Fruit fly (Drosophila melanogaster) whole organism, pupa: Measurements from ENCODE around the gene SAK.

Source experiments
- CG13204 ChIP-seq: fragments of 200-800 bp; sonication (Bioruptor generic); optimal IDR thresholded peaks from 2 replicates; lab custom pipeline; 2018; ENCODE audit warnings: missing biosample characterization, mild to moderate bottlenecking, missing genetic modification characterization, moderate library complexity
- EcR ChIP-seq: fragments of 200-800 bp; sonication (Bioruptor generic); optimal IDR thresholded peaks from 3 replicates; lab custom pipeline; 2019; ENCODE audit warnings: missing biosample characterization, missing genetic modification characterization, mild to moderate bottlenecking, moderate library complexity, missing genetic modification reagents
- gl ChIP-seq: fragments of 200-800 bp; sonication (Bioruptor generic); optimal IDR thresholded peaks from 2 replicates; lab custom pipeline; 2018; ENCODE audit warnings: missing biosample characterization, mild to moderate bottlenecking, missing genetic modification characterization

dm6 chr3L:21538893-21539244 is 23.2 kb upstream of the SAK start:
- TF ChIP-seq CG13204 (GFP tag; lab: Kevin White, UChicago) = no peak
- no peak for TF ChIP-seq EcR (GFP tag; lab: Kevin White, UChicago)
- no peak for TF ChIP-seq gl
